Worm (Caenorhabditis elegans): Measurements from ENCODE around the gene pgp-4.

pgp-4 gene

DNA sequence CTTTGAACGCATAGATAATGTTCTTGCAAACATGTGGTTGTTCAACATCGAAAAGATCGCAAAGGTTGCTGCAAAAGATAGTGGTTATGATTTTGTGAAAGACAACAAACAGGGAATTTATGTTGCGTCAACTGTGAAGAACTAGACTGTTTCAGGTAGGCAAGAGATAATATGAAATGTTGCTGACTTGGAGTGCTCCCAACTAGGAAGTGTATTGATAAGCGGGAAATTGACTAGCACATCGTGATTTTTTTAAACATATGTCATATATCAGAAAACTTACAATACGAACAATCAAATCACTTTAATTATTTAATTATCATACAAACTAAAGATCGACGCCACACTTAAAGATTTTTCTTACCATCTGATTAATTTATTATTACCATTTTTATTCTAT, 34.4 kb upstream of the pgp-4 start:
- TF ChIP-seq ham-2 (GFP tag; optimal IDR thresholded peaks at IDR 0.05) (no peak), nhr-12 (tag; optimal IDR thresholded peaks at IDR 0.05) (no peak), snpc-4 (tag; optimal IDR thresholded peaks at IDR 0.05) (no peak), cnd-1 (tag; optimal IDR thresholded peaks at IDR 0.05) (no peak), zip-8 (tag; optimal IDR thresholded peaks at IDR 0.05) (no peak), M03D4.4 (tag; optimal IDR thresholded peaks at IDR 0.05) (no peak), unc-62 (GFP tag; optimal IDR thresholded peaks at IDR 0.05) (no peak), ceh-43 (GFP tag; optimal IDR thresholded peaks at IDR 0.05) (no peak), ces-1 (GFP tag; optimal IDR thresholded peaks at IDR 0.05) (no peak), lin-13 (tag; optimal IDR thresholded peaks at IDR 0.05) (no peak), hlh-1 (tag; optimal IDR thresholded peaks at IDR 0.05) (no peak), nhr-28 (tag; optimal IDR thresholded peaks at IDR 0.05) (no peak), ceh-83 (GFP tag; optimal IDR thresholded peaks at IDR 0.05) (no peak), mls-2 (tag; optimal IDR thresholded peaks at IDR 0.05) (no peak), ceh-39 (tag; optimal IDR thresholded peaks at IDR 0.05) (no peak), sptf-1 (tag; optimal IDR thresholded peaks at IDR 0.05) (no peak), pha-4 (tag; optimal IDR thresholded peaks at IDR 0.05) (no peak)

DNA sequence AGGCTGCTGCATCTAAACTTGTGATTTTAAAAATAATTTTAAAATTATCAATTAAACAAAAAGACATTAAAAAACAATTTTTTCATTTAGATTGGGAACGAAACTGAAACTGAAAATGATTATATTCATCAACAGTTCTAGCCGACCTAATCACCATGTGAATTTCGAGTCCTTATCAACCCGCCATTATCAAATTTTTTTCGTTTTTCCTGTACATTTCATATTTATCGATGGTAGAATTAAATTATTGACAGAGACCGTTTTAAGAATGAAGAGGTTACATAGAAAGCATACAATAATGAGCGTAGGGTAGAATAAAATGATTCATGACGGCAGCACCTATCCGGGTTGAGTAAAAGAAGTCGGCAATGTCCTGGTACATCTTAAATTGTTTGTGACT, 33.4 kb upstream of the pgp-4 start, which contains the start of gene asm-2:
asm-2 (minus strand) TSS at position 12 of the 400 bp plus-strand sequence.
- TF ChIP-seq lsy-2 (tag; optimal IDR thresholded peaks at IDR 0.05) (no peak), elt-3 (tag; optimal IDR thresholded peaks at IDR 0.05) (no peak), sem-2 (GFP tag; optimal IDR thresholded peaks at IDR 0.05) (no peak)

DNA sequence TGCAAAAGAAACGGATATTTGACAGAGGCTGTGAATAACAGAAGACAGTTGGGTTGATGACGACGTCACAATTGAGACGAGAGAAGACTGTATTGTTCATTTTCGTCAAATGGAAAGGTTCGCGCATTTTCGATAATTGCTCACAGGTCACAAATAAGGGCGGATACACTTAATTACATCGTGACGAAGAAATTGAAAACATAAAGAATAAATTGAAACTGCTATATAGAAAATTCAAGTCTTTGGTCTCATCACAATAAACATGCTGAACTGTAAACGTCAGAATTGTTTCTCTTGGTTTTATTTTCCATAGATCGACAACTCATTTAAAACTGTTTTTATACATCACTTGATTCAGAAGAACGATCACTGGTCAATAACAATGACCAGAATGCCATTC, 30.8 kb upstream of the pgp-4 start, which contains the start of gene ZK455.5:
ZK455.5 (minus strand) TSS at position 101 of the 400 bp plus-strand sequence.
- TF ChIP-seq ztf-11 (tag; optimal IDR thresholded peaks at IDR 0.05), result no peak
- TF ChIP-seq nhr-12 (tag; optimal IDR thresholded peaks at IDR 0.05), result no peak
- TF ChIP-seq mls-2 (tag; optimal IDR thresholded peaks at IDR 0.05), result no peak
- TF ChIP-seq tbx-8 (GFP tag; optimal IDR thresholded peaks at IDR 0.05), result no peak
- TF ChIP-seq hlh-1 (tag; optimal IDR thresholded peaks at IDR 0.05), result no peak
- TF ChIP-seq flh-1 (GFP tag; optimal IDR thresholded peaks at IDR 0.05), result no peak
- TF ChIP-seq unc-39 (tag; optimal IDR thresholded peaks at IDR 0.05), result no peak
- no peak for TF ChIP-seq cnd-1 (tag; optimal IDR thresholded peaks at IDR 0.05)
- no peak for TF ChIP-seq zip-8 (tag; optimal IDR thresholded peaks at IDR 0.05)
- no peak for TF ChIP-seq drap-1 (GFP tag; optimal IDR thresholded peaks at IDR 0.05)
- TF ChIP-seq mab-5 (tag; optimal IDR thresholded peaks at IDR 0.05), result no peak
- TF ChIP-seq nhr-2 (tag; optimal IDR thresholded peaks at IDR 0.05), result no peak
- no peak for TF ChIP-seq mep-1 (tag; optimal IDR thresholded peaks at IDR 0.05)
- TF ChIP-seq elt-3 (tag; optimal IDR thresholded peaks at IDR 0.05), result no peak
- no peak for TF ChIP-seq nhr-28 (tag; optimal IDR thresholded peaks at IDR 0.05)
- TF ChIP-seq sptf-1 (tag; optimal IDR thresholded peaks at IDR 0.05), result no peak

ce11 chrX:11328710-11329109, 28.9 kb upstream of the pgp-4 start:
- TF ChIP-seq ces-1 (GFP tag; optimal IDR thresholded peaks at IDR 0.05), result peak; percentile 90
- TF ChIP-seq mep-1 (tag; optimal IDR thresholded peaks at IDR 0.05), result no peak
- no peak for TF ChIP-seq cnd-1 (tag; optimal IDR thresholded peaks at IDR 0.05)
- TF ChIP-seq bed-3 (GFP tag; optimal IDR thresholded peaks at IDR 0.05), result no peak

ce11 chrX:11329424-11329823, 28.2 kb upstream of the pgp-4 start, which contains the start of gene npr-9:
Gene npr-9 (plus strand): TSS chrX:11329724.
- TF ChIP-seq mls-2 (tag; optimal IDR thresholded peaks at IDR 0.05), result no peak
- TF ChIP-seq unc-120 (tag; optimal IDR thresholded peaks at IDR 0.05; ENCODE audit: poor library complexity, severe bottlenecking), result no peak
- TF ChIP-seq nhr-237 (tag; optimal IDR thresholded peaks at IDR 0.05), result no peak
- TF ChIP-seq mep-1 (tag; optimal IDR thresholded peaks at IDR 0.05), result no peak
- no peak for TF ChIP-seq nhr-76 (tag; optimal IDR thresholded peaks at IDR 0.05)
- no peak for TF ChIP-seq unc-62 (GFP tag; optimal IDR thresholded peaks at IDR 0.05)
- no peak for TF ChIP-seq ceh-83 (GFP tag; optimal IDR thresholded peaks at IDR 0.05)
- TF ChIP-seq lin-32 (GFP tag; optimal IDR thresholded peaks at IDR 0.05), result no peak
- TF ChIP-seq ceh-39 (tag; optimal IDR thresholded peaks at IDR 0.05), result no peak
- TF ChIP-seq lin-13 (tag; optimal IDR thresholded peaks at IDR 0.05), result no peak
- no peak for TF ChIP-seq zip-8 (tag; optimal IDR thresholded peaks at IDR 0.05)
- no peak for TF ChIP-seq ztf-11 (tag; optimal IDR thresholded peaks at IDR 0.05)
- no peak for TF ChIP-seq nhr-12 (tag; optimal IDR thresholded peaks at IDR 0.05)
- no peak for TF ChIP-seq blmp-1 (tag; optimal IDR thresholded peaks at IDR 0.05)
- TF ChIP-seq elt-3 (tag; optimal IDR thresholded peaks at IDR 0.05), result no peak
- no peak for TF ChIP-seq sem-2 (GFP tag; optimal IDR thresholded peaks at IDR 0.05)
- no peak for TF ChIP-seq ces-1 (GFP tag; optimal IDR thresholded peaks at IDR 0.05)
- TF ChIP-seq M03D4.4 (tag; optimal IDR thresholded peaks at IDR 0.05), result no peak
- TF ChIP-seq pha-4 (tag; optimal IDR thresholded peaks at IDR 0.05), result no peak

All from whole organism, mixed stage, embryonic.